Fruit fly (Drosophila melanogaster) whole organism, embryonic: ENCODE measurements around the gene sni.

Source experiments
- Antp ChIP-seq: fragments of 200-800 bp; sonication (Bioruptor generic); optimal IDR thresholded peaks from 3 replicates; lab custom pipeline; 2016; ENCODE audit warnings: missing biosample characterization, missing genetic modification characterization
- Bteb2 ChIP-seq: fragments of 200-800 bp; sonication (Bioruptor generic); optimal IDR thresholded peaks from 2 replicates; lab custom pipeline; 2016; ENCODE audit warnings: missing biosample characterization, missing genetic modification characterization
- CG11085 ChIP-seq: fragments of 200-800 bp; sonication (Bioruptor generic); IDR thresholded peaks from 2 replicates; pipeline ENCODE4 v1.3.6; 2022; ENCODE audit warnings: missing biosample characterization, missing genetic modification characterization
- CG11696 ChIP-seq: fragments of 200-800 bp; sonication (Bioruptor generic); IDR thresholded peaks from 2 replicates; pipeline ENCODE4 v1.3.6; 2022; ENCODE audit warnings: missing biosample characterization, missing genetic modification characterization
- CG12744 ChIP-seq: fragments of 200-800 bp; sonication (Bioruptor generic); optimal IDR thresholded peaks from 2 replicates; lab custom pipeline; 2016; ENCODE audit warnings: missing biosample characterization, missing genetic modification characterization
- CG14667 ChIP-seq: fragments of 200-800 bp; sonication (Bioruptor generic); IDR thresholded peaks from 2 replicates; pipeline ENCODE4 v1.3.6; 2022; ENCODE audit warnings: missing biosample characterization, missing genetic modification characterization
- CG1647 ChIP-seq: fragments of 200-800 bp; sonication (Bioruptor generic); optimal IDR thresholded peaks from 3 replicates; lab custom pipeline; 2016; ENCODE audit warnings: missing biosample characterization, missing genetic modification characterization
- CG16813 ChIP-seq: fragments of 200-800 bp; sonication (Bioruptor generic); IDR thresholded peaks from 3 replicates; pipeline ENCODE4 v1.3.6; 2022; ENCODE audit warnings: missing biosample characterization, missing genetic modification characterization; ENCODE audit not compliant: partially characterized antibody
- CG1792 ChIP-seq: fragments of 200-800 bp; sonication (Bioruptor generic); optimal IDR thresholded peaks from 2 replicates; lab custom pipeline; 2016; ENCODE audit warnings: missing biosample characterization, missing genetic modification characterization
- CG1832 ChIP-seq: fragments of 200-800 bp; sonication (Bioruptor generic); optimal IDR thresholded peaks from 2 replicates; lab custom pipeline; 2017; ENCODE audit warnings: missing biosample characterization, mild to moderate bottlenecking, missing genetic modification characterization, inconsistent platforms
- CG2116 ChIP-seq: fragments of 200-800 bp; sonication (Bioruptor generic); optimal IDR thresholded peaks from 3 replicates; lab custom pipeline; 2018; ENCODE audit warnings: missing biosample characterization, mild to moderate bottlenecking, missing genetic modification characterization
- CG2129 ChIP-seq: fragments of 200-800 bp; sonication (Bioruptor generic); IDR thresholded peaks from 2 replicates; pipeline ENCODE4 v1.3.6; 2022; ENCODE audit warnings: missing biosample characterization, missing genetic modification characterization; ENCODE audit not compliant: partially characterized antibody
- CG31441 ChIP-seq: fragments of 200-800 bp; sonication (Bioruptor generic); IDR thresholded peaks from 2 replicates; pipeline ENCODE4 v1.3.6; 2022; ENCODE audit warnings: missing biosample characterization, missing genetic modification characterization
- CG3407 ChIP-seq: fragments of 200-800 bp; sonication (Bioruptor generic); optimal IDR thresholded peaks from 2 replicates; lab custom pipeline; 2018; ENCODE audit warnings: missing biosample characterization, mild to moderate bottlenecking, missing genetic modification characterization
- CG4617 ChIP-seq: fragments of 200-800 bp; sonication (Bioruptor generic); optimal IDR thresholded peaks from 3 replicates; lab custom pipeline; 2016; ENCODE audit warnings: missing biosample characterization, missing genetic modification characterization, borderline replicate concordance
- CG9437 ChIP-seq: fragments of 200-800 bp; sonication (Bioruptor generic); optimal IDR thresholded peaks from 2 replicates; lab custom pipeline; 2018; ENCODE audit warnings: missing biosample characterization, mild to moderate bottlenecking, missing genetic modification characterization
- CG9932 ChIP-seq: fragments of 200-800 bp; sonication (Bioruptor generic); IDR thresholded peaks from 2 replicates; pipeline ENCODE4 v1.3.6; 2022; ENCODE audit warnings: missing biosample characterization, missing genetic modification characterization
- Chrac-16 ChIP-seq: fragments of 200-800 bp; sonication (Bioruptor generic); optimal IDR thresholded peaks from 3 replicates; lab custom pipeline; 2016; ENCODE audit warnings: missing biosample characterization, missing genetic modification characterization
- Dbx ChIP-seq: fragments of 200-800 bp; sonication (Bioruptor generic); IDR thresholded peaks from 3 replicates; pipeline ENCODE4 v1.3.6; 2022; ENCODE audit warnings: missing biosample characterization, missing genetic modification characterization
- Dref ChIP-seq: fragments of 200-800 bp; sonication (Bioruptor generic); IDR thresholded peaks from 2 replicates; pipeline ENCODE4 v1.3.6; 2022; ENCODE audit warnings: missing biosample characterization, missing genetic modification characterization
- Drgx ChIP-seq: fragments of 200-800 bp; sonication (Bioruptor generic); IDR thresholded peaks from 2 replicates; pipeline ENCODE4 v1.3.6; 2022; ENCODE audit warnings: missing biosample characterization, missing genetic modification characterization
- HHEX ChIP-seq: fragments of 200-800 bp; sonication (Bioruptor generic); optimal IDR thresholded peaks from 3 replicates; lab custom pipeline; 2017; ENCODE audit warnings: missing biosample characterization, mild to moderate bottlenecking, missing genetic modification characterization, missing genetic modification reagents
- HLH3B ChIP-seq: fragments of 200-800 bp; sonication (Bioruptor generic); IDR thresholded peaks from 2 replicates; pipeline ENCODE4 v1.3.6; 2022; ENCODE audit warnings: missing biosample characterization, missing genetic modification characterization
- Hr78 ChIP-seq, 2 experiments: fragments of 200-800 bp in 1 of 2; fragments of >200 bp in 1 of 2; sonication (Bioruptor generic) in 1 of 2; optimal IDR thresholded peaks; 2 replicates each; lab custom pipeline; 2017 to 2019; ENCODE audit warnings: missing biosample characterization in 2 of 2, missing genetic modification characterization in 2 of 2, mild to moderate bottlenecking in 1 of 2, moderate library complexity in 1 of 2
- Hsf ChIP-seq: fragments of 200-800 bp; sonication (Bioruptor generic); optimal IDR thresholded peaks from 3 replicates; lab custom pipeline; 2016; ENCODE audit warnings: missing biosample characterization, missing genetic modification characterization
- Lhr ChIP-seq: fragments of 200-800 bp; sonication (Bioruptor generic); optimal IDR thresholded peaks from 3 replicates; lab custom pipeline; 2017; ENCODE audit warnings: mild to moderate bottlenecking, missing biosample characterization, missing genetic modification reagents, missing genetic modification characterization
- MBD-R2 ChIP-seq: fragments of 200-800 bp; sonication (Bioruptor generic); IDR thresholded peaks from 2 replicates; pipeline ENCODE4 v1.3.6; 2022; ENCODE audit warnings: missing biosample characterization, missing genetic modification characterization
- Meics ChIP-seq: fragments of 200-800 bp; sonication (Bioruptor generic); optimal IDR thresholded peaks from 2 replicates; lab custom pipeline; 2017; ENCODE audit warnings: missing biosample characterization, mild to moderate bottlenecking, missing genetic modification characterization
- Nf-YA ChIP-seq: fragments of 200-800 bp; sonication (Bioruptor generic); IDR thresholded peaks from 2 replicates; pipeline ENCODE4 v1.3.6; 2022; ENCODE audit warnings: missing biosample characterization, missing genetic modification characterization
- Nf-YB ChIP-seq: fragments of 200-800 bp; sonication (Bioruptor generic); optimal IDR thresholded peaks from 3 replicates; lab custom pipeline; 2019; ENCODE audit warnings: missing biosample characterization, mild to moderate bottlenecking, missing genetic modification characterization, moderate library complexity
- Pdp1 ChIP-seq, 2 experiments: fragments of 200-800 bp; sonication (Bioruptor generic); optimal IDR thresholded peaks; 3 replicates each; lab custom pipeline; 2016; ENCODE audit warnings: missing biosample characterization in 2 of 2, missing genetic modification characterization in 2 of 2, mild to moderate bottlenecking in 1 of 2, moderate library complexity in 1 of 2
- Rfx ChIP-seq: fragments of 200-800 bp; sonication (Bioruptor generic); IDR thresholded peaks from 2 replicates; pipeline ENCODE4 v1.3.6; 2022; ENCODE audit warnings: missing biosample characterization, missing genetic modification characterization
- Sox102F ChIP-seq: fragments of 200-800 bp; sonication (Bioruptor generic); optimal IDR thresholded peaks from 2 replicates; lab custom pipeline; 2018; ENCODE audit warnings: missing biosample characterization, mild to moderate bottlenecking, missing genetic modification characterization, moderate library complexity
- TFAM ChIP-seq: fragments of 200-800 bp; sonication (Bioruptor generic); optimal IDR thresholded peaks from 2 replicates; lab custom pipeline; 2017; ENCODE audit warnings: missing biosample characterization, missing genetic modification characterization, inconsistent platforms
- Trl ChIP-seq, 3 experiments: fragments of >200 bp in 2 of 3; fragments of 200-800 bp in 1 of 3; sonication (Bioruptor generic) in 1 of 3; optimal IDR thresholded peaks; 2 replicates in 1 of 3; 3 replicates in 2 of 3; lab custom pipeline; 2016 to 2017; ENCODE audit warnings: missing biosample characterization in 1 of 3, missing genetic modification characterization in 1 of 3
- ash1 ChIP-seq: fragments of 200-800 bp; sonication (Bioruptor generic); optimal IDR thresholded peaks from 2 replicates; lab custom pipeline; 2018; ENCODE audit warnings: missing biosample characterization, mild to moderate bottlenecking, missing genetic modification characterization
- cato ChIP-seq: fragments of 200-800 bp; sonication (Bioruptor generic); optimal IDR thresholded peaks from 2 replicates; lab custom pipeline; 2016; ENCODE audit warnings: missing biosample characterization, missing genetic modification characterization, borderline replicate concordance
- dati ChIP-seq: fragments of 200-800 bp; sonication (Bioruptor generic); IDR thresholded peaks from 2 replicates; pipeline ENCODE4 v1.3.6; 2022; ENCODE audit warnings: missing biosample characterization, missing genetic modification characterization
- gce ChIP-seq: fragments of 200-800 bp; sonication (Bioruptor generic); IDR thresholded peaks from 3 replicates; pipeline ENCODE4 v1.3.6; 2022; ENCODE audit warnings: missing biosample characterization, missing genetic modification characterization
- her ChIP-seq: fragments of 200-800 bp; sonication (Bioruptor generic); optimal IDR thresholded peaks from 2 replicates; lab custom pipeline; 2016; ENCODE audit warnings: missing biosample characterization, missing genetic modification characterization
- hkb ChIP-seq, 2 experiments: fragments of 200-800 bp in 1 of 2; fragments of >200 bp in 1 of 2; sonication (Bioruptor generic) in 1 of 2; IDR thresholded peaks in 1 of 2; optimal IDR thresholded peaks in 1 of 2; 2 replicates each; pipeline versions ENCODE4 v1.3.6 to Lab custom; 2017 to 2022; ENCODE audit warnings: missing biosample characterization in 1 of 2, missing genetic modification characterization in 1 of 2
- ken ChIP-seq: fragments of 200-800 bp; sonication (Bioruptor generic); IDR thresholded peaks from 3 replicates; pipeline ENCODE4 v1.3.6; 2022; ENCODE audit warnings: missing biosample characterization, missing genetic modification characterization
- p53 ChIP-seq: fragments of 200-800 bp; sonication (Bioruptor generic); optimal IDR thresholded peaks from 2 replicates; lab custom pipeline; 2016; ENCODE audit warnings: missing biosample characterization, missing genetic modification characterization
- salm ChIP-seq: fragments of 200-800 bp; sonication (Bioruptor generic); optimal IDR thresholded peaks from 2 replicates; lab custom pipeline; 2018; ENCODE audit warnings: missing biosample characterization, mild to moderate bottlenecking, missing genetic modification characterization
- sens-2 ChIP-seq: fragments of 200-800 bp; sonication (Bioruptor generic); IDR thresholded peaks from 2 replicates; pipeline ENCODE4 v1.3.6; 2022; ENCODE audit warnings: missing biosample characterization, missing genetic modification characterization
- tgo ChIP-seq: fragments of 200-800 bp; sonication (Bioruptor generic); IDR thresholded peaks from 3 replicates; pipeline ENCODE4 v1.3.6; 2022; ENCODE audit warnings: missing biosample characterization, missing genetic modification characterization
- toy ChIP-seq: fragments of 200-800 bp; sonication (Bioruptor generic); IDR thresholded peaks from 2 replicates; pipeline ENCODE4 v1.3.6; 2022; ENCODE audit warnings: missing biosample characterization, missing genetic modification characterization
- tup ChIP-seq: fragments of 200-800 bp; sonication (Bioruptor generic); optimal IDR thresholded peaks from 2 replicates; lab custom pipeline; 2016; ENCODE audit warnings: missing biosample characterization, mild to moderate bottlenecking, missing genetic modification characterization, moderate library complexity
- unc-4 ChIP-seq: fragments of 200-800 bp; sonication (Bioruptor generic); IDR thresholded peaks from 2 replicates; pipeline ENCODE4 v1.3.6; 2022; ENCODE audit warnings: missing biosample characterization, missing genetic modification characterization; ENCODE audit not compliant: partially characterized antibody

sni gene

dm6 chrX:8193017-8193556 is 50.7 kb downstream of the sni start (continued):
- TF ChIP-seq CG9932 (no peak), ken (GFP tag; lab: Robert Waterston, UW) (no peak), CG14667 (GFP tag; lab: Robert Waterston, UW) (no peak), Hr78 (GFP tag; optimal IDR thresholded peaks at IDR 0.05; lab: Kevin White, UChicago) (no peak), dati (GFP tag; lab: Robert Waterston, UW) (no peak), Hsf (no peak), salm (tag; lab: Kevin White, UChicago) (no peak), CG3407 (GFP tag; lab: Kevin White, UChicago) (no peak), Nf-YA (GFP tag; lab: Robert Waterston, UW) (no peak), Dref (GFP tag; lab: Robert Waterston, UW) (no peak), CG1647 (GFP tag; lab: Kevin White, UChicago) (no peak), Bteb2 (GFP tag; lab: Kevin White, UChicago) (no peak), CG11085 (GFP tag; lab: Robert Waterston, UW) (no peak), Lhr (GFP tag; lab: Kevin White, UChicago) (no peak), p53 (GFP tag; lab: Kevin White, UChicago) (no peak), HHEX (GFP tag; lab: Kevin White, UChicago) (no peak), tup (GFP tag; lab: Kevin White, UChicago) (no peak), her (GFP tag; lab: Kevin White, UChicago) (no peak), TFAM (GFP tag; lab: Kevin White, UChicago) (no peak), unc-4 (GFP tag; lab: Robert Waterston, UW) (peak; percentile 21; the same call in 1 of the 2 replicates), CG12744 (no peak), ash1 (no peak), cato (GFP tag; lab: Kevin White, UChicago) (no peak), gce (no peak; the same call in 2 of the 3 replicates), CG4617 (GFP tag; lab: Kevin White, UChicago) (no peak), Trl (optimal IDR thresholded peaks at IDR 0.05; lab: Kevin White, UChicago) (peak; percentile 28 to 58), Trl (GFP tag; optimal IDR thresholded peaks at IDR 0.05; lab: Kevin White, UChicago) (no peak), hkb (optimal IDR thresholded peaks at IDR 0.05; lab: Kevin White, UChicago) (no peak), hkb (GFP tag; IDR thresholded peaks at IDR 0.05; lab: Robert Waterston, UW) (peak; percentile 48; the same call in 1 of the 2 replicates), CG1832 (peak; percentile 70), toy (GFP tag; lab: Robert Waterston, UW) (no peak), Meics (GFP tag; lab: Kevin White, UChicago) (no peak), MBD-R2 (GFP tag; lab: Robert Waterston, UW) (no peak; the same call in 1 of the 2 replicates), Antp (GFP tag; lab: Kevin White, UChicago) (peak; percentile 19), sens-2 (no peak), Sox102F (no peak), CG16813 (GFP tag; lab: Robert Waterston, UW) (no peak), tgo (GFP tag; lab: Robert Waterston, UW) (no peak), CG9437 (GFP tag; lab: Kevin White, UChicago) (no peak), Chrac-16 (GFP tag; lab: Kevin White, UChicago) (no peak), CG11696 (GFP tag; lab: Robert Waterston, UW) (no peak), CG2129 (GFP tag; lab: Robert Waterston, UW) (no peak), Drgx (GFP tag; lab: Robert Waterston, UW) (peak; percentile 27; the same call in 1 of the 2 replicates), Dbx (GFP tag; lab: Robert Waterston, UW) (peak; percentile 30; the same call in 1 of the 3 replicates), Pdp1 (GFP tag; optimal IDR thresholded peaks at IDR 0.05; lab: Kevin White, UChicago) (peak in 1 of 2 experiments; percentile 19), CG31441 (GFP tag; lab: Robert Waterston, UW) (no peak), Rfx (GFP tag; lab: Robert Waterston, UW) (peak; percentile 46), CG1792 (no peak), Nf-YB (no peak), HLH3B (GFP tag; lab: Robert Waterston, UW) (no peak), CG2116 (GFP tag; lab: Kevin White, UChicago) (no peak)
